Fruit fly (Drosophila melanogaster) whole organism, embryonic: Measurements from ENCODE around the gene side-IV.
A peak's percentile ranks its signal among the peaks of the same experiment; 100 is the strongest.

ENCODE experiments used
- Aef1 ChIP-seq: fragments of 200-800 bp; sonication (Bioruptor generic); IDR thresholded peaks from 3 replicates; pipeline ENCODE4 v1.3.6; 2022; ENCODE audit warnings: missing biosample characterization, missing genetic modification characterization
- Bgb ChIP-seq: fragments of 200-800 bp; sonication (Bioruptor generic); IDR thresholded peaks from 2 replicates; pipeline ENCODE4 v1.3.6; 2022; ENCODE audit warnings: missing biosample characterization, missing genetic modification characterization; ENCODE audit not compliant: partially characterized antibody
- CG11504 ChIP-seq: fragments of 200-800 bp; sonication (Bioruptor generic); optimal IDR thresholded peaks from 3 replicates; lab custom pipeline; 2019; ENCODE audit warnings: missing biosample characterization, mild to moderate bottlenecking, missing genetic modification characterization, moderate library complexity
- CG13296 ChIP-seq: fragments of 200-800 bp; sonication (Bioruptor generic); optimal IDR thresholded peaks from 3 replicates; lab custom pipeline; 2018; ENCODE audit warnings: missing biosample characterization, mild to moderate bottlenecking, missing genetic modification characterization
- CG13624 ChIP-seq: fragments of 200-800 bp; sonication (Bioruptor generic); optimal IDR thresholded peaks from 2 replicates; lab custom pipeline; 2016; ENCODE audit warnings: missing biosample characterization, missing genetic modification characterization
- CG13894 ChIP-seq: fragments of 200-800 bp; sonication (Bioruptor generic); optimal IDR thresholded peaks from 3 replicates; lab custom pipeline; 2018; ENCODE audit warnings: missing biosample characterization, mild to moderate bottlenecking, missing genetic modification characterization, moderate library complexity
- CG15269 ChIP-seq: fragments of 200-800 bp; sonication (Bioruptor generic); optimal IDR thresholded peaks from 2 replicates; lab custom pipeline; 2018; ENCODE audit warnings: missing biosample characterization, mild to moderate bottlenecking, missing genetic modification characterization, moderate library complexity
- CG16813 ChIP-seq: fragments of 200-800 bp; sonication (Bioruptor generic); IDR thresholded peaks from 3 replicates; pipeline ENCODE4 v1.3.6; 2022; ENCODE audit warnings: missing biosample characterization, missing genetic modification characterization; ENCODE audit not compliant: partially characterized antibody
- CG17328 ChIP-seq: fragments of 200-800 bp; sonication (Bioruptor generic); IDR thresholded peaks from 2 replicates; pipeline ENCODE4 v1.3.6; 2022; ENCODE audit warnings: missing biosample characterization, missing genetic modification characterization
- CG17359 ChIP-seq: fragments of 200-800 bp; sonication (Bioruptor generic); optimal IDR thresholded peaks from 3 replicates; lab custom pipeline; 2018; ENCODE audit warnings: missing biosample characterization, mild to moderate bottlenecking, missing genetic modification characterization, moderate library complexity
- CG3065 ChIP-seq: fragments of 200-800 bp; sonication (Bioruptor generic); optimal IDR thresholded peaks from 2 replicates; lab custom pipeline; 2016; ENCODE audit warnings: missing biosample characterization, missing genetic modification characterization
- CG3163 ChIP-seq: fragments of 200-800 bp; sonication (Bioruptor generic); optimal IDR thresholded peaks from 3 replicates; lab custom pipeline; 2016; ENCODE audit warnings: missing biosample characterization, missing genetic modification characterization
- CG3838 ChIP-seq: fragments of 200-800 bp; sonication (Bioruptor generic); optimal IDR thresholded peaks from 3 replicates; lab custom pipeline; 2016; ENCODE audit warnings: missing biosample characterization, missing genetic modification characterization
- CG4360 ChIP-seq: fragments of 200-800 bp; sonication (Bioruptor generic); IDR thresholded peaks from 2 replicates; pipeline ENCODE4 v1.3.6; 2022; ENCODE audit warnings: missing biosample characterization, missing genetic modification characterization
- CG4820 ChIP-seq: fragments of 200-800 bp; sonication (Bioruptor generic); optimal IDR thresholded peaks from 3 replicates; lab custom pipeline; 2016; ENCODE audit warnings: missing biosample characterization, missing genetic modification characterization
- CG7271 ChIP-seq: fragments of 200-800 bp; sonication (Bioruptor generic); optimal IDR thresholded peaks from 2 replicates; lab custom pipeline; 2018; ENCODE audit warnings: missing biosample characterization, mild to moderate bottlenecking, missing genetic modification characterization, moderate library complexity
- CG7357 ChIP-seq: fragments of 200-800 bp; sonication (Bioruptor generic); IDR thresholded peaks from 3 replicates; pipeline ENCODE4 v1.3.6; 2022; ENCODE audit warnings: missing biosample characterization, missing genetic modification characterization
- CG7786 ChIP-seq: fragments of 200-800 bp; sonication (Bioruptor generic); optimal IDR thresholded peaks from 2 replicates; lab custom pipeline; 2016; ENCODE audit warnings: missing biosample characterization, missing genetic modification characterization
- CHES-1-like ChIP-seq: fragments of 200-800 bp; sonication (Bioruptor generic); optimal IDR thresholded peaks from 2 replicates; lab custom pipeline; 2016; ENCODE audit warnings: missing biosample characterization, missing genetic modification characterization
- CrebB ChIP-seq: fragments of 200-800 bp; sonication (Bioruptor generic); optimal IDR thresholded peaks from 3 replicates; lab custom pipeline; 2018; ENCODE audit warnings: missing biosample characterization, mild to moderate bottlenecking, missing genetic modification characterization
- Drgx ChIP-seq: fragments of 200-800 bp; sonication (Bioruptor generic); IDR thresholded peaks from 2 replicates; pipeline ENCODE4 v1.3.6; 2022; ENCODE audit warnings: missing biosample characterization, missing genetic modification characterization
- HHEX ChIP-seq: fragments of 200-800 bp; sonication (Bioruptor generic); optimal IDR thresholded peaks from 3 replicates; lab custom pipeline; 2017; ENCODE audit warnings: missing biosample characterization, mild to moderate bottlenecking, missing genetic modification characterization, missing genetic modification reagents
- HmgD ChIP-seq: fragments of 200-800 bp; sonication (Bioruptor generic); optimal IDR thresholded peaks from 3 replicates; lab custom pipeline; 2016; ENCODE audit warnings: missing biosample characterization, missing genetic modification characterization
- Lhr ChIP-seq: fragments of 200-800 bp; sonication (Bioruptor generic); optimal IDR thresholded peaks from 3 replicates; lab custom pipeline; 2017; ENCODE audit warnings: mild to moderate bottlenecking, missing biosample characterization, missing genetic modification reagents, missing genetic modification characterization
- NFAT ChIP-seq: fragments of 200-800 bp; sonication (Bioruptor generic); IDR thresholded peaks from 2 replicates; pipeline ENCODE4 v1.3.6; 2022; ENCODE audit warnings: missing biosample characterization, missing genetic modification characterization
- NfI ChIP-seq: fragments of 200-800 bp; sonication (Bioruptor generic); optimal IDR thresholded peaks from 3 replicates; lab custom pipeline; 2018; ENCODE audit warnings: missing biosample characterization, mild to moderate bottlenecking, missing genetic modification characterization, moderate library complexity
- Rx ChIP-seq: fragments of 200-800 bp; sonication (Bioruptor generic); IDR thresholded peaks from 2 replicates; pipeline ENCODE4 v1.3.6; 2022; ENCODE audit warnings: missing biosample characterization, missing genetic modification characterization
- Sin3A ChIP-seq: fragments of >200 bp; optimal IDR thresholded peaks from 2 replicates; lab custom pipeline; 2018
- Xbp1 ChIP-seq: fragments of 200-800 bp; sonication (Bioruptor generic); optimal IDR thresholded peaks from 3 replicates; lab custom pipeline; 2016; ENCODE audit warnings: missing biosample characterization, mild to moderate bottlenecking, missing genetic modification characterization
- abd-A ChIP-seq: fragments of 200-800 bp; sonication (Bioruptor generic); optimal IDR thresholded peaks from 3 replicates; lab custom pipeline; 2019; ENCODE audit warnings: missing biosample characterization, mild to moderate bottlenecking, missing genetic modification characterization, moderate library complexity
- cg ChIP-seq: fragments of 200-800 bp; sonication (Bioruptor generic); optimal IDR thresholded peaks from 3 replicates; lab custom pipeline; 2019; ENCODE audit warnings: missing biosample characterization, mild to moderate bottlenecking, missing genetic modification characterization, moderate library complexity
- cwo ChIP-seq: fragments of 200-800 bp; sonication (Bioruptor generic); optimal IDR thresholded peaks from 3 replicates; lab custom pipeline; 2017; ENCODE audit warnings: missing biosample characterization, missing genetic modification characterization, mild to moderate bottlenecking, moderate library complexity, missing genetic modification reagents
- gsb ChIP-seq: fragments of 200-800 bp; sonication (Bioruptor generic); IDR thresholded peaks from 2 replicates; pipeline ENCODE4 v1.3.6; 2022; ENCODE audit warnings: missing biosample characterization, missing genetic modification characterization
- insv ChIP-seq, 2 experiments: fragments of 200-800 bp; sonication (Bioruptor generic); optimal IDR thresholded peaks; 3 replicates each; lab custom pipeline; 2016 to 2018; ENCODE audit warnings: missing biosample characterization in 2 of 2, missing genetic modification characterization in 2 of 2
- jumu ChIP-seq: fragments of 200-800 bp; sonication (Bioruptor generic); optimal IDR thresholded peaks from 3 replicates; lab custom pipeline; 2016; ENCODE audit warnings: missing biosample characterization, missing genetic modification characterization
- ken ChIP-seq: fragments of 200-800 bp; sonication (Bioruptor generic); IDR thresholded peaks from 3 replicates; pipeline ENCODE4 v1.3.6; 2022; ENCODE audit warnings: missing biosample characterization, missing genetic modification characterization
- knrl ChIP-seq: fragments of 200-800 bp; sonication (Bioruptor generic); IDR thresholded peaks from 3 replicates; pipeline ENCODE4 v1.3.6; 2022; ENCODE audit warnings: missing biosample characterization, missing genetic modification characterization; ENCODE audit not compliant: partially characterized antibody
- lilli ChIP-seq: fragments of 200-800 bp; sonication (Bioruptor generic); optimal IDR thresholded peaks from 3 replicates; lab custom pipeline; 2016; ENCODE audit warnings: missing biosample characterization, missing genetic modification characterization
- nerfin-2 ChIP-seq: fragments of 200-800 bp; sonication (Bioruptor generic); IDR thresholded peaks from 2 replicates; pipeline ENCODE4 v1.3.6; 2022; ENCODE audit warnings: missing biosample characterization, missing genetic modification characterization; ENCODE audit not compliant: partially characterized antibody
- onecut ChIP-seq: fragments of 200-800 bp; sonication (Bioruptor generic); IDR thresholded peaks from 2 replicates; pipeline ENCODE4 v1.3.6; 2022; ENCODE audit warnings: missing biosample characterization, missing genetic modification characterization
- pb ChIP-seq: fragments of 200-800 bp; sonication (Bioruptor generic); optimal IDR thresholded peaks from 3 replicates; lab custom pipeline; 2016; ENCODE audit warnings: missing biosample characterization, missing genetic modification characterization
- pho ChIP-seq: fragments of 200-800 bp; sonication (Bioruptor generic); optimal IDR thresholded peaks from 2 replicates; lab custom pipeline; 2016; ENCODE audit warnings: missing biosample characterization, missing genetic modification characterization
- pnt ChIP-seq: fragments of 200-800 bp; sonication (Bioruptor generic); optimal IDR thresholded peaks from 3 replicates; lab custom pipeline; 2016; ENCODE audit warnings: missing biosample characterization, missing genetic modification characterization
- prd ChIP-seq, 3 experiments: fragments of >200 bp in 2 of 3; fragments of 200-800 bp in 1 of 3; sonication (Bioruptor generic) in 1 of 3; optimal IDR thresholded peaks in 2 of 3; IDR thresholded peaks in 1 of 3; 2 replicates in 2 of 3; 3 replicates in 1 of 3; pipeline versions ENCODE4 v1.3.6 to Lab custom; 2017 to 2022; ENCODE audit warnings: missing biosample characterization in 1 of 3, missing genetic modification characterization in 1 of 3
- slp2 ChIP-seq: fragments of 200-800 bp; sonication (Bioruptor generic); optimal IDR thresholded peaks from 2 replicates; lab custom pipeline; 2016; ENCODE audit warnings: missing biosample characterization, missing genetic modification characterization
- unc-4 ChIP-seq: fragments of 200-800 bp; sonication (Bioruptor generic); IDR thresholded peaks from 2 replicates; pipeline ENCODE4 v1.3.6; 2022; ENCODE audit warnings: missing biosample characterization, missing genetic modification characterization; ENCODE audit not compliant: partially characterized antibody
- wek ChIP-seq: fragments of 200-800 bp; sonication (Bioruptor generic); optimal IDR thresholded peaks from 3 replicates; lab custom pipeline; 2018; ENCODE audit warnings: missing biosample characterization, mild to moderate bottlenecking, missing genetic modification characterization, moderate library complexity
- yki ChIP-seq: fragments of >200 bp; optimal IDR thresholded peaks from 3 replicates; lab custom pipeline; 2018
- zen ChIP-seq: fragments of 200-800 bp; sonication (Bioruptor generic); optimal IDR thresholded peaks from 3 replicates; lab custom pipeline; 2018; ENCODE audit warnings: missing biosample characterization, mild to moderate bottlenecking, missing genetic modification characterization, moderate library complexity
- zf30C ChIP-seq: fragments of 200-800 bp; sonication (Bioruptor generic); optimal IDR thresholded peaks from 3 replicates; lab custom pipeline; 2018; ENCODE audit warnings: missing biosample characterization, mild to moderate bottlenecking, missing genetic modification characterization
- zfh1 ChIP-seq: fragments of 200-800 bp; sonication (Bioruptor generic); IDR thresholded peaks from 3 replicates; pipeline ENCODE4 v1.3.6; 2022; ENCODE audit warnings: missing biosample characterization, missing genetic modification characterization

Gene side-IV

dm6 chr3R:13403032-13403459 lies 47.3 kb upstream of the side-IV start, which contains the start of gene Dpm3 (continued):
- TF ChIP-seq cwo (GFP tag; lab: Kevin White, UChicago) = no peak
- no peak for TF ChIP-seq CG17359 (tag; lab: Kevin White, UChicago)
- no peak for TF ChIP-seq zf30C (GFP tag; lab: Kevin White, UChicago)
- peak; percentile 54 for TF ChIP-seq HmgD (GFP tag; lab: Kevin White, UChicago)
- TF ChIP-seq Rx (GFP tag; lab: Robert Waterston, UW) = no peak
- no peak for TF ChIP-seq CG13296
- TF ChIP-seq CG4360 (GFP tag; lab: Robert Waterston, UW) = no peak
- TF ChIP-seq insv (GFP tag; optimal IDR thresholded peaks at IDR 0.05; lab: Kevin White, UChicago) = peak; percentile 100
- TF ChIP-seq CG7357 = no peak
- no peak for TF ChIP-seq Drgx (GFP tag; lab: Robert Waterston, UW)
- peak; percentile 27; the same call in 1 of the 2 replicates for TF ChIP-seq NFAT (GFP tag; lab: Robert Waterston, UW)
- no peak for TF ChIP-seq HHEX (GFP tag; lab: Kevin White, UChicago)
- TF ChIP-seq jumu (GFP tag; lab: Kevin White, UChicago) = peak; percentile 6
- no peak for TF ChIP-seq CG3838 (GFP tag; lab: Kevin White, UChicago)
- TF ChIP-seq pb (GFP tag; lab: Kevin White, UChicago) = peak; percentile 58
- no peak; the same call in 1 of the 2 replicates for TF ChIP-seq onecut
- TF ChIP-seq Sin3A (lab: Kevin White, UChicago) = peak; percentile 88
- TF ChIP-seq unc-4 (GFP tag; lab: Robert Waterston, UW) = peak; percentile 90
- TF ChIP-seq CG13894 (tag; lab: Kevin White, UChicago) = no peak
- peak; percentile 17 for TF ChIP-seq CG3065 (GFP tag; lab: Kevin White, UChicago)
- TF ChIP-seq pho (GFP tag; lab: Kevin White, UChicago) = peak; percentile 60
- TF ChIP-seq gsb (GFP tag; lab: Robert Waterston, UW) = no peak
- TF ChIP-seq nerfin-2 = peak; percentile 80
- peak; percentile 22 for TF ChIP-seq slp2 (GFP tag; lab: Kevin White, UChicago)
- TF ChIP-seq cg (GFP tag; lab: Kevin White, UChicago) = no peak
- peak; percentile 18 for TF ChIP-seq CG13624 (GFP tag; lab: Kevin White, UChicago)
- TF ChIP-seq CHES-1-like (GFP tag; lab: Kevin White, UChicago) = peak; percentile 68
- TF ChIP-seq Aef1 (GFP tag; lab: Robert Waterston, UW) = no peak
- no peak for TF ChIP-seq CrebB (tag; lab: Kevin White, UChicago)
- peak; percentile 28 for TF ChIP-seq pnt (GFP tag; lab: Kevin White, UChicago)
- TF ChIP-seq CG17328 (GFP tag; lab: Robert Waterston, UW) = no peak
- TF ChIP-seq ken (GFP tag; lab: Robert Waterston, UW) = peak; percentile 51; the same call in 1 of the 3 replicates
- TF ChIP-seq lilli (GFP tag; lab: Kevin White, UChicago) = peak; percentile 37
- TF ChIP-seq CG7786 = peak; percentile 40
- peak; percentile 54 for TF ChIP-seq Xbp1
- TF ChIP-seq knrl (GFP tag; lab: Robert Waterston, UW) = peak; percentile 94
- no peak for TF ChIP-seq wek (GFP tag; lab: Kevin White, UChicago)
- TF ChIP-seq abd-A (tag; lab: Kevin White, UChicago) = peak; percentile 74
- peak; percentile 68 for TF ChIP-seq zen (tag; lab: Kevin White, UChicago)
- TF ChIP-seq Lhr (GFP tag; lab: Kevin White, UChicago) = peak; percentile 99
- no peak for TF ChIP-seq CG7271 (tag; lab: Kevin White, UChicago)
- peak; percentile 17 for TF ChIP-seq CG4820
- TF ChIP-seq CG3163 (GFP tag; lab: Kevin White, UChicago) = peak; percentile 93
- peak; percentile 92 for TF ChIP-seq Bgb (GFP tag; lab: Robert Waterston, UW)
- TF ChIP-seq CG11504 = peak; percentile 63
- no peak for TF ChIP-seq CG15269 (tag; lab: Kevin White, UChicago)
- no peak for TF ChIP-seq prd (optimal IDR thresholded peaks at IDR 0.05; lab: Kevin White, UChicago)
- peak; percentile 43; the same call in 2 of the 3 replicates for TF ChIP-seq prd (GFP tag; IDR thresholded peaks at IDR 0.05; lab: Robert Waterston, UW)
- 0 out of 3 replicates have a peak, but pooled peaks have one; percentile 39 for TF ChIP-seq zfh1 (GFP tag; lab: Robert Waterston, UW)
- peak; percentile 38 for TF ChIP-seq NfI
- TF ChIP-seq yki (lab: Kevin White, UChicago) = no peak
- peak; percentile 89 for TF ChIP-seq CG16813
